Worm (Caenorhabditis elegans) whole organism, midembryonic: ENCODE measurements around the gene abch-1.

ENCODE experiments used
- cog-1 ChIP-seq: sonication (generic microtip); optimal IDR thresholded peaks from 2 replicates; lab custom pipeline; 2016; ENCODE audit warnings: missing genetic modification characterization, missing compliant biosample characterization
- ref-1 ChIP-seq: fragments of 200-800 bp; sonication (Bioruptor generic); conservative IDR thresholded peaks from 2 replicates; pipeline ENCODE4 v1.3.6; 2022; ENCODE audit warnings: missing genetic modification reagents, missing genetic modification characterization, missing compliant biosample characterization
- ztf-23 ChIP-seq: fragments of 200-800 bp; sonication (Bioruptor generic); IDR thresholded peaks from 2 replicates; pipeline ENCODE4 v1.3.6; 2022; ENCODE audit warnings: missing genetic modification reagents, missing genetic modification characterization, missing compliant biosample characterization

DNA sequence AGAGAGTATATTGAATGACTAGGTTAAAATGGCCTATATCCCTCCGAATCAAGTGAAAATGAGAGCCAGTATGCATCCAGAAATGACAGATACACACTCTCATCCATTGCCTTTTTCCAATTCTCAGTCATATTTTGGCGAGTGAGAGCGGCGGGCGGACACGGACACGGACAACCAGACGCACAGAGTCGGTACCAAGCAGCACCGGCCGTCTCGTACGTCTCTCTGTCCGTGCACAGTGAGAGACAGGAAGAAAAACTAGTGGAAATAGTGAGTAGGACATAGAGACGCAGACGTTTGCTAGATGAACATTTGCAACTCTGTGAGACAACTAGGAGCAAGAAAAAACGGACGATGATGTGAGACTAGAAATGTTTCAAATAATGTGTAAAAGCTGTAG, 31.8 kb upstream of the abch-1 start:
- peak; percentile 13 for TF ChIP-seq cog-1 (tag; lab: Kevin White, UChicago)
- TF ChIP-seq ref-1 (GFP tag; lab: Robert Waterston, UW) = no peak
- no peak for TF ChIP-seq ztf-23
